Worm (Caenorhabditis elegans) whole organism, young adult: ENCODE results near the gene odr-10.
A peak's percentile ranks its signal among the peaks of the same experiment; 100 is the strongest.

Source experiments
- B0261.1 ChIP-seq: sonication (generic microtip); optimal IDR thresholded peaks from 2 replicates; lab custom pipeline; 2016; ENCODE audit warnings: mild to moderate bottlenecking, missing genetic modification characterization, moderate library complexity, missing compliant biosample characterization
- F39B2.1 ChIP-seq: fragments of 200-800 bp; sonication (Bioruptor generic); IDR thresholded peaks from 2 replicates; pipeline ENCODE4 v1.3.6; 2022; ENCODE audit warnings: missing genetic modification reagents, missing genetic modification characterization, missing compliant biosample characterization
- F49E8.2 ChIP-seq: sonication (generic microtip); optimal IDR thresholded peaks from 3 replicates; lab custom pipeline; 2017; ENCODE audit warnings: missing genetic modification characterization, mild to moderate bottlenecking, missing compliant biosample characterization, antibody characterized with exemption, moderate library complexity; ENCODE audit not compliant: insufficient read depth
- K11D2.4 ChIP-seq: fragments of 200-800 bp; sonication (Bioruptor generic); IDR thresholded peaks from 2 replicates; pipeline ENCODE4 v1.3.6; 2022; ENCODE audit warnings: missing genetic modification reagents, missing genetic modification characterization, missing compliant biosample characterization
- T07F8.4 ChIP-seq: sonication (generic microtip); optimal IDR thresholded peaks from 2 replicates; lab custom pipeline; 2016; ENCODE audit warnings: mild to moderate bottlenecking, missing genetic modification characterization, moderate library complexity, missing compliant biosample characterization
- Y53G8AR.9 ChIP-seq: fragments of 200-800 bp; sonication (Bioruptor generic); conservative IDR thresholded peaks from 2 replicates; pipeline ENCODE4 v1.3.6; 2022; ENCODE audit warnings: missing genetic modification reagents, missing genetic modification characterization, missing compliant biosample characterization
- Y56A3A.18 ChIP-seq: fragments of 200-800 bp; sonication (Bioruptor generic); IDR thresholded peaks from 2 replicates; pipeline ENCODE4 v1.3.6; 2022; ENCODE audit warnings: missing genetic modification reagents, missing genetic modification characterization, missing compliant biosample characterization
- ZK185.1 ChIP-seq: sonication (generic microtip); optimal IDR thresholded peaks from 2 replicates; lab custom pipeline; 2016; ENCODE audit warnings: mild to moderate bottlenecking, missing genetic modification characterization, missing compliant biosample characterization; ENCODE audit not compliant: poor library complexity, severe bottlenecking
- akir-1 ChIP-seq: fragments of 200-800 bp; sonication (Bioruptor generic); optimal IDR thresholded peaks from 2 replicates; lab custom pipeline; 2018; ENCODE audit warnings: mild to moderate bottlenecking, missing genetic modification characterization, moderate library complexity, missing compliant biosample characterization
- attf-3 ChIP-seq: fragments of 200-800 bp; sonication (Bioruptor generic); conservative IDR thresholded peaks from 2 replicates; pipeline ENCODE4 v1.3.6; 2022; ENCODE audit warnings: missing genetic modification reagents, missing genetic modification characterization, missing compliant biosample characterization
- bed-2 ChIP-seq: fragments of 200-800 bp; sonication (Bioruptor generic); IDR thresholded peaks from 2 replicates; pipeline ENCODE4 v1.3.6; 2022; ENCODE audit warnings: missing genetic modification reagents, missing genetic modification characterization, missing compliant biosample characterization
- cebp-1 ChIP-seq, 2 experiments: fragments of 200-800 bp in 1 of 2; sonication (Bioruptor generic) in 1 of 2; sonication (generic microtip) in 1 of 2; IDR thresholded peaks in 1 of 2; optimal IDR thresholded peaks in 1 of 2; 2 replicates each; pipeline versions ENCODE4 v1.3.6 to Lab custom; 2017 to 2022; ENCODE audit warnings: missing compliant biosample characterization in 2 of 2, missing genetic modification characterization in 2 of 2, mild to moderate bottlenecking in 1 of 2, missing genetic modification reagents in 1 of 2, moderate library complexity in 1 of 2
- ceh-58 ChIP-seq: fragments of 200-800 bp; sonication (Bioruptor generic); IDR thresholded peaks from 2 replicates; pipeline ENCODE4 v1.3.6; 2022; ENCODE audit warnings: missing genetic modification characterization, missing compliant biosample characterization
- die-1 ChIP-seq: sonication (generic microtip); optimal IDR thresholded peaks from 2 replicates; lab custom pipeline; 2016; ENCODE audit warnings: missing genotype, mild to moderate bottlenecking, missing genetic modification characterization, missing compliant biosample characterization
- dox-1 ChIP-seq: fragments of 200-800 bp; sonication (Bioruptor generic); IDR thresholded peaks from 2 replicates; pipeline ENCODE4 v1.3.6; 2022; ENCODE audit warnings: missing genetic modification reagents, missing genetic modification characterization, missing compliant biosample characterization
- efl-1 ChIP-seq: fragments of 150-350 bp; optimal IDR thresholded peaks from 2 replicates; lab custom pipeline; 2014; ENCODE audit warnings: missing biosample characterization, missing genetic modification reagents, missing genetic modification characterization
- egl-18 ChIP-seq: fragments of 200-800 bp; sonication (Bioruptor generic); IDR thresholded peaks from 2 replicates; pipeline ENCODE4 v1.3.6; 2022; ENCODE audit warnings: missing genetic modification reagents, missing genetic modification characterization, missing compliant biosample characterization
- egl-44 ChIP-seq: fragments of 200-800 bp; sonication (Bioruptor generic); IDR thresholded peaks from 2 replicates; pipeline ENCODE4 v1.3.6; 2022; ENCODE audit warnings: missing genetic modification reagents, missing genetic modification characterization, missing compliant biosample characterization
- egrh-3 ChIP-seq: fragments of 200-800 bp; sonication (Bioruptor generic); IDR thresholded peaks from 2 replicates; pipeline ENCODE4 v1.3.6; 2022; ENCODE audit warnings: missing genetic modification reagents, missing genetic modification characterization, missing compliant biosample characterization
- ets-4 ChIP-seq: fragments of 200-800 bp; sonication (Bioruptor generic); optimal IDR thresholded peaks from 2 replicates; lab custom pipeline; 2018; ENCODE audit warnings: mild to moderate bottlenecking, missing genetic modification characterization, missing compliant biosample characterization
- fkh-3 ChIP-seq: sonication (generic microtip); optimal IDR thresholded peaks from 2 replicates; lab custom pipeline; 2016; ENCODE audit warnings: mild to moderate bottlenecking, missing genetic modification characterization, missing compliant biosample characterization
- him-1 ChIP-seq: sonication (generic microtip); optimal IDR thresholded peaks from 2 replicates; lab custom pipeline; 2016; ENCODE audit warnings: missing genotype, missing genetic modification reagents, missing genetic modification characterization, missing compliant biosample characterization
- hlh-12 ChIP-seq: sonication (generic microtip); optimal IDR thresholded peaks from 2 replicates; lab custom pipeline; 2016; ENCODE audit warnings: missing genetic modification characterization, missing compliant biosample characterization
- hlh-26 ChIP-seq: fragments of 200-800 bp; sonication (Bioruptor generic); conservative IDR thresholded peaks from 2 replicates; pipeline ENCODE4 v1.3.6; 2022; ENCODE audit warnings: missing genetic modification reagents, missing genetic modification characterization, missing compliant biosample characterization
- hrde-1 ChIP-seq: sonication (generic microtip); optimal IDR thresholded peaks from 2 replicates; lab custom pipeline; 2016; ENCODE audit warnings: missing genetic modification characterization, mild to moderate bottlenecking, missing compliant biosample characterization, moderate library complexity, missing genotype, missing genetic modification reagents, borderline replicate concordance
- lag-1 ChIP-seq: fragments of 200-800 bp; sonication (Bioruptor generic); IDR thresholded peaks from 2 replicates; pipeline ENCODE4 v1.3.6; 2022; ENCODE audit warnings: missing genetic modification reagents, missing genetic modification characterization, missing compliant biosample characterization
- let-607 ChIP-seq, 2 experiments: fragments of 200-800 bp in 1 of 2; sonication (Bioruptor generic) in 1 of 2; sonication (generic microtip) in 1 of 2; optimal IDR thresholded peaks; 2 replicates each; lab custom pipeline; 2016 to 2018; ENCODE audit warnings: mild to moderate bottlenecking in 2 of 2, missing compliant biosample characterization in 2 of 2, missing genetic modification characterization in 2 of 2, moderate library complexity in 2 of 2, missing genotype in 1 of 2
- lin-54 ChIP-seq: fragments of 200-800 bp; sonication (Bioruptor generic); optimal IDR thresholded peaks from 2 replicates; lab custom pipeline; 2018; ENCODE audit warnings: mild to moderate bottlenecking, missing genetic modification characterization, missing compliant biosample characterization
- lsl-1 ChIP-seq: fragments of 200-800 bp; sonication (Bioruptor generic); optimal IDR thresholded peaks from 2 replicates; lab custom pipeline; 2018; ENCODE audit warnings: mild to moderate bottlenecking, missing genetic modification characterization, moderate library complexity, missing compliant biosample characterization
- lsy-27 ChIP-seq: sonication (generic microtip); optimal IDR thresholded peaks from 2 replicates; lab custom pipeline; 2017; ENCODE audit warnings: missing genetic modification characterization, mild to moderate bottlenecking, missing compliant biosample characterization, antibody characterized with exemption, missing genotype, borderline replicate concordance; ENCODE audit not compliant: insufficient read depth
- madf-10 ChIP-seq: sonication (generic microtip); optimal IDR thresholded peaks from 2 replicates; lab custom pipeline; 2016; ENCODE audit warnings: mild to moderate bottlenecking, missing genetic modification characterization, missing compliant biosample characterization
- mes-4 ChIP-seq: sonication (generic microtip); optimal IDR thresholded peaks from 2 replicates; lab custom pipeline; 2016; ENCODE audit warnings: missing genotype, missing genetic modification characterization, missing compliant biosample characterization
- nfyb-1 ChIP-seq: fragments of 200-800 bp; sonication (Bioruptor generic); IDR thresholded peaks from 2 replicates; pipeline ENCODE4 v1.3.6; 2022; ENCODE audit warnings: missing genetic modification reagents, missing genetic modification characterization, missing compliant biosample characterization
- nhr-179 ChIP-seq: sonication (generic microtip); optimal IDR thresholded peaks from 2 replicates; lab custom pipeline; 2016; ENCODE audit warnings: mild to moderate bottlenecking, missing genetic modification characterization, missing compliant biosample characterization
- snpc-4 ChIP-seq, 5 experiments: fragments of 150-350 bp in 1 of 5; sonication (generic microtip) in 4 of 5; optimal IDR thresholded peaks; 2 replicates each; lab custom pipeline; 2014 to 2018; ENCODE audit warnings: missing genetic modification characterization in 5 of 5, missing biosample characterization in 3 of 5, antibody characterized with exemption in 2 of 5, mild to moderate bottlenecking in 2 of 5, missing compliant biosample characterization in 2 of 5, missing genotype in 2 of 5, moderate library complexity in 2 of 5, missing genetic modification reagents in 1 of 5
- tbp1 ChIP-seq: fragments of 200-800 bp; sonication (Bioruptor generic); optimal IDR thresholded peaks from 2 replicates; lab custom pipeline; 2018; ENCODE audit warnings: mild to moderate bottlenecking, missing genetic modification characterization, missing compliant biosample characterization
- tbx-9 ChIP-seq: sonication (generic microtip); optimal IDR thresholded peaks from 2 replicates; lab custom pipeline; 2016; ENCODE audit warnings: borderline replicate concordance, missing genetic modification characterization, inconsistent platforms, missing compliant biosample characterization
- tlf-1 ChIP-seq: fragments of 200-800 bp; sonication (Bioruptor generic); optimal IDR thresholded peaks from 2 replicates; lab custom pipeline; 2018; ENCODE audit warnings: mild to moderate bottlenecking, missing genetic modification characterization, missing compliant biosample characterization
- ztf-22 ChIP-seq: fragments of 200-800 bp; sonication (Bioruptor generic); optimal IDR thresholded peaks from 2 replicates; lab custom pipeline; 2018; ENCODE audit warnings: mild to moderate bottlenecking, missing genetic modification characterization, moderate library complexity, missing compliant biosample characterization
- ztf-25 ChIP-seq: fragments of 200-800 bp; sonication (Bioruptor generic); IDR thresholded peaks from 2 replicates; pipeline ENCODE4 v1.3.6; 2022; ENCODE audit warnings: missing genetic modification reagents, missing genetic modification characterization, missing compliant biosample characterization
- ztf-3 ChIP-seq: fragments of 200-800 bp; sonication (Bioruptor generic); optimal IDR thresholded peaks from 2 replicates; lab custom pipeline; 2018; ENCODE audit warnings: mild to moderate bottlenecking, missing genetic modification characterization, missing compliant biosample characterization
- ztf-6 ChIP-seq: fragments of 200-800 bp; sonication (Bioruptor generic); IDR thresholded peaks from 2 replicates; pipeline ENCODE4 v1.3.6; 2022; ENCODE audit warnings: missing genetic modification reagents, missing genetic modification characterization, missing compliant biosample characterization

odr-10 gene

DNA sequence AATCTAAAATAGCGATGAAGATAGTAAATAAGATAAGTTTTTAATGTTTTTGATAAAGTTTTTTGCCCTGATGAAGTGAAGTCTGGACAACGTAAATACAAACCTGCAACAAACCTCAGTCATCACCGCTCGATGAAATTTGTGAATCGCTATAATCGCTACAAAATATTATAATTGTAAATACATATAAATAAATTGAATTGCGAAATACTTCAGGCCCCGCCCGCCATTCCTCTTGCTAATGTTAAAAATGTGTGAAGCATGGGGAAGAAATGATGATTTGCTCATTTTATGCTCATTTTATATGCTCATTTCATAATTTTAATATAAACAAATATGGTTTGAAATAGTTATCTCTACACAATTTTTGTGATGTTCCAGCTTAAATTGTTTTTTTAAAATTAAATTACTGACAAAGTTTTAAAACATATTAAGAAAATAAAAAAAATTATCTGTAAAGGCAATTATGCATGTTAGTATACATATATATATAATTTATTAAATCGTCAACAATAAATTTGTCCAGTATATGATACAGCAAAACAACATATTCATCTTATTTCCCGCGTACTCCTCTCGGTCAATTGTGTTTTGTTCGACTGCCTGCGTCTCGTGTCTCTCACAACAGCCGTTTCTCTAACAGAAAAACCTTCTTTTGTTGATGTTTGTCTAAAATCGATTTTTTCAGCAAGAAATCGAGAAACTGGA lies 38.5 kb upstream of the odr-10 start, which contains the start of gene sid-5:
Gene sid-5 (plus strand): TSS at position 658 of the 708 bp plus-strand sequence.
- peak; percentile 61; the same call in 1 of the 2 replicates for TF ChIP-seq cebp-1 (GFP tag; IDR thresholded peaks at IDR 0.05; lab: Robert Waterston, UW)
- peak; percentile 90 for TF ChIP-seq cebp-1 (tag; optimal IDR thresholded peaks at IDR 0.05; lab: Kevin White, UChicago)
- TF ChIP-seq lag-1 (GFP tag; lab: Robert Waterston, UW): no peak

DNA sequence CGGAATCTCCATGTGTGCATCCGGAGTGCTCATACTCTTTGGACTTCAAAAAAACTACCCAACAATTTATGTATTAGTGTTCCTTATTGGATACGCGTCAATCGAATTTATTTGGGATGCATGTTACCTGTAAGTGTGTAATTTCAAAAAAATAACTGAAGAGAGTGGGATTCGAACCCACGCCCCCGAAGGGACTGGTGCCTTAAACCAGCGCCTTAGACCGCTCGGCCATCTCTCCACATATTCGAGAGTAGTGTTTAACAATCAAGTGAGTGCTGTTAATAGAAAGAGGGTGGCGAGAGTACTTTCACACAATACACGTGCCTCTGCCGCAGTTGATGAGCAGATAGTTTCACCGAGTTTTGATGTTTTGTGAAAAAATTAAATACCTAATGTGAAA lies 37.2 kb upstream of the odr-10 start:
- TF ChIP-seq tbx-9 (tag; lab: Kevin White, UChicago) (no peak), madf-10 (tag; lab: Kevin White, UChicago) (peak; percentile 49), snpc-4 (GFP tag; optimal IDR thresholded peaks at IDR 0.05; lab: Kevin White, UChicago) (no peak), snpc-4 (tag; optimal IDR thresholded peaks at IDR 0.05; lab: Kevin White, UChicago) (peak in 2 of 4 experiments; percentile 20 to 65), dox-1 (peak; percentile 88), ceh-58 (GFP tag; lab: Robert Waterston, UW) (no peak), T07F8.4 (tag; lab: Kevin White, UChicago) (peak; percentile 47), egl-44 (0 out of 2 replicates have a peak, but pooled peaks have one; percentile 72), Y53G8AR.9 (GFP tag; lab: Robert Waterston, UW) (peak; percentile 47; the same call in 1 of the 2 replicates), ets-4 (GFP tag; lab: Kevin White, UChicago) (no peak), mes-4 (tag; lab: Kevin White, UChicago) (peak; percentile 64), F39B2.1 (GFP tag; lab: Robert Waterston, UW) (no peak), ztf-22 (GFP tag; lab: Kevin White, UChicago) (no peak), bed-2 (GFP tag; lab: Robert Waterston, UW) (no peak), die-1 (tag; lab: Kevin White, UChicago) (peak; percentile 88), nhr-179 (tag; lab: Kevin White, UChicago) (no peak), tbp1 (GFP tag; lab: Kevin White, UChicago) (peak; percentile 95), ztf-6 (GFP tag; lab: Robert Waterston, UW) (peak; percentile 35; the same call in 1 of the 2 replicates), lsl-1 (GFP tag; lab: Kevin White, UChicago) (no peak), Y56A3A.18 (GFP tag; lab: Robert Waterston, UW) (peak; percentile 90), B0261.1 (tag; lab: Kevin White, UChicago) (peak; percentile 93), ZK185.1 (peak; percentile 80), efl-1 (GFP tag; lab: Kevin White, UChicago) (no peak), egrh-3 (GFP tag; lab: Robert Waterston, UW) (peak; percentile 32), egl-18 (GFP tag; lab: Robert Waterston, UW) (no peak), lin-54 (peak; percentile 42), fkh-3 (peak; percentile 72), akir-1 (GFP tag; lab: Kevin White, UChicago) (no peak), ztf-3 (GFP tag; lab: Kevin White, UChicago) (peak; percentile 28), hrde-1 (tag; lab: Kevin White, UChicago) (peak; percentile 71), cebp-1 (GFP tag; IDR thresholded peaks at IDR 0.05; lab: Robert Waterston, UW) (no peak), cebp-1 (tag; optimal IDR thresholded peaks at IDR 0.05; lab: Kevin White, UChicago) (no peak), ztf-25 (GFP tag; lab: Robert Waterston, UW) (0 out of 2 replicates have a peak, but pooled peaks have one; percentile 67), nfyb-1 (GFP tag; lab: Robert Waterston, UW) (peak; percentile 82), hlh-26 (no peak), tlf-1 (GFP tag; lab: Kevin White, UChicago) (peak; percentile 12), him-1 (tag; lab: Kevin White, UChicago) (peak; percentile 88), lsy-27 (tag; lab: Kevin White, UChicago) (no peak), lag-1 (GFP tag; lab: Robert Waterston, UW) (no peak), let-607 (tag; optimal IDR thresholded peaks at IDR 0.05; lab: Kevin White, UChicago) (peak; percentile 44), attf-3 (GFP tag; lab: Robert Waterston, UW) (no peak), hlh-12 (tag; lab: Kevin White, UChicago) (peak; percentile 46), F49E8.2 (tag; lab: Kevin White, UChicago) (no peak), K11D2.4 (GFP tag; lab: Robert Waterston, UW) (0 out of 2 replicates have a peak, but pooled peaks have one; percentile 11)
